Fruit fly (Drosophila melanogaster) whole organism, adult: ENCODE measurements around the gene CG43155.
A peak's percentile ranks its signal among the peaks of the same experiment; 100 is the strongest.

Source experiments
- CG14711 ChIP-seq: fragments of 200-800 bp; sonication (Bioruptor generic); optimal IDR thresholded peaks from 2 replicates; lab custom pipeline; 2018; ENCODE audit warnings: missing biosample characterization, mild to moderate bottlenecking, missing genetic modification characterization, moderate library complexity
- CG1620 ChIP-seq: fragments of 200-800 bp; sonication (Bioruptor generic); optimal IDR thresholded peaks from 2 replicates; lab custom pipeline; 2016; ENCODE audit warnings: missing biosample characterization, missing genetic modification characterization
- CG33017 ChIP-seq: fragments of 200-800 bp; sonication (Bioruptor generic); optimal IDR thresholded peaks from 2 replicates; lab custom pipeline; 2018; ENCODE audit warnings: missing biosample characterization, mild to moderate bottlenecking, missing genetic modification characterization, moderate library complexity
- CG7101 ChIP-seq: fragments of 200-800 bp; sonication (Bioruptor generic); optimal IDR thresholded peaks from 2 replicates; lab custom pipeline; 2018; ENCODE audit warnings: missing biosample characterization, mild to moderate bottlenecking, missing genetic modification characterization, moderate library complexity
- Clk ChIP-seq: fragments of 200-800 bp; sonication (Bioruptor generic); optimal IDR thresholded peaks from 2 replicates; lab custom pipeline; 2017; ENCODE audit warnings: missing biosample characterization, missing genetic modification characterization
- Crg-1 ChIP-seq: fragments of 200-800 bp; sonication (Bioruptor generic); optimal IDR thresholded peaks from 2 replicates; lab custom pipeline; 2016; ENCODE audit warnings: missing biosample characterization, missing genetic modification characterization
- Hr96 ChIP-seq: fragments of 200-800 bp; sonication (Bioruptor generic); optimal IDR thresholded peaks from 2 replicates; lab custom pipeline; 2016; ENCODE audit warnings: missing biosample characterization, missing genetic modification characterization
- cic ChIP-seq: fragments of 200-800 bp; sonication (Bioruptor generic); optimal IDR thresholded peaks from 2 replicates; lab custom pipeline; 2017; ENCODE audit warnings: missing biosample characterization, mild to moderate bottlenecking, missing genetic modification characterization, moderate library complexity
- cnc ChIP-seq, 2 experiments: fragments of >200 bp; optimal IDR thresholded peaks; 2 replicates each; lab custom pipeline; 2017
- kay ChIP-seq: fragments of 200-800 bp; sonication (Bioruptor generic); peaks from one replicate; lab custom pipeline; 2016; ENCODE audit warnings: missing biosample characterization, missing genetic modification characterization, borderline replicate concordance
- ovo ChIP-seq: fragments of 200-800 bp; sonication (Bioruptor generic); optimal IDR thresholded peaks from 2 replicates; lab custom pipeline; 2016; ENCODE audit warnings: missing biosample characterization, missing genetic modification characterization
- pad ChIP-seq: fragments of 200-800 bp; sonication (Bioruptor generic); optimal IDR thresholded peaks from 3 replicates; lab custom pipeline; 2017; ENCODE audit warnings: missing biosample characterization, missing genetic modification characterization, mild to moderate bottlenecking, moderate library complexity, missing genetic modification reagents
- tj ChIP-seq: fragments of 200-800 bp; sonication (Bioruptor generic); optimal IDR thresholded peaks from 3 replicates; lab custom pipeline; 2017; ENCODE audit warnings: missing biosample characterization, mild to moderate bottlenecking, missing genetic modification characterization, moderate library complexity

DNA sequence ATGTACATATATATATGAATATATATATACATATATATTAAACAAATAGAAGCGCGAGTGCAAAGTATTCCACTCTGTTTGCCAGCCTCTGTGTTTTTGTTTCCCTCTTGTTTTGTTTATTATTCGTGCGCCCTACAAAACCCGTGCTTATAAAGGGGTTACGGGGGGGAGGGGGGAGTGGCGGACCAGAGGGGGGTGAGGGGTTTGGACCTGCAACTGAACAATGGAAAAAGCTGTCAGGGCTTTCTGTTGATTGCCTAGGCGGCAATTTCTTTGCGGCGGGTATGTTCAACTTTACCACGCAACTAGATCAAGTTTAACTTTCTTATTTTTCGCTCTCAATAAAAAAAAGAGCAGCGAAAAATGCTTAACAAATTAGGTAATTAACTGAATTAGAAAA is 20.3 kb upstream of the CG43155 start:
- TF ChIP-seq cic (GFP tag; lab: Kevin White, UChicago): peak; percentile 4
- TF ChIP-seq ovo (GFP tag; lab: Kevin White, UChicago): no peak
- no peak for TF ChIP-seq Crg-1 (GFP tag; lab: Kevin White, UChicago)
- no peak for TF ChIP-seq Hr96 (GFP tag; lab: Kevin White, UChicago)
- TF ChIP-seq CG14711 (tag; lab: Kevin White, UChicago): no peak
- TF ChIP-seq CG7101: peak; percentile 0
- peak; percentile 83 for TF ChIP-seq tj (GFP tag; lab: Kevin White, UChicago)
- TF ChIP-seq pad (GFP tag; lab: Kevin White, UChicago): peak; percentile 6
- no peak for TF ChIP-seq Clk (GFP tag; lab: Kevin White, UChicago)
- TF ChIP-seq CG1620: no peak
- no peak for TF ChIP-seq cnc (optimal IDR thresholded peaks at IDR 0.05; lab: Kevin White, UChicago)
- TF ChIP-seq CG33017: no peak
- no peak for TF ChIP-seq kay (GFP tag; lab: Kevin White, UChicago)
